In the genomic region with DNA sequence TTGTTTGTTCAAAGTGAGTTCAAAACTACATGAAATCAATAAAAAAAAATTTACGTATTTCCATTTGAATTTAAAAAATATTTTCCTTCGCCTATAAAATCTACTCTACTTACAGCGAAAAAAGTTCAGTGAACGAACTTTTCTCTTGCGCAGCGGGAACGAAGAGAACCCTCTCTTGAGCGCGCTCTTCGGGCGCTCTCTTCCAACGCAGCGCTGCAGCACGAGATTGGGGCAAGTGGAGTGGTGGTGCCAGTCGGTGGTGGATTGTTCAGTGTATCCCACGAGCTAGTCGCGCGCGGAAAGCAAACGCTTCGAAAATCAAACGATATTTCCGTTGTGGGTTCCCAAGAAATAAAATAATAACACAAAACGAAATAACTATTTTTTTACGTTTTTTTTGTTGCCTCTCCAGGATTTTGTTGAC, we compare ENCODE assay signal across 5 fruit fly cellular contexts.
A peak's percentile ranks its signal among the peaks of the same experiment; 100 is the strongest.
TF ChIP-seq lines count a peak whose summit lies in the region.

A gene (plus strand): TSS at position 272 of the 424 bp plus-strand sequence.

- peak; percentile 26 for TF ChIP-seq CTCF in whole organism, embryonic (GFP tag; optimal IDR thresholded peaks at IDR 0.05; lab: Kevin White, UChicago)

TF ChIP-seq in whole organism, 6 proteins besides CTCF, POLR2A, EP300 and RAD21:
- peak; percentile 53 to 92 for TF ChIP-seq EcR (GFP tag; optimal IDR thresholded peaks at IDR 0.05; lab: Kevin White, UChicago)
- peak; percentile 24 for TF ChIP-seq Dll (optimal IDR thresholded peaks at IDR 0.05; lab: Kevin White, UChicago)
- TF ChIP-seq pan (optimal IDR thresholded peaks at IDR 0.05; lab: Kevin White, UChicago) = no peak

TF ChIP-seq in whole organism, embryonic, 481 proteins besides CTCF, POLR2A, EP300 and RAD21 (continues in another document):
- TF ChIP-seq CG18764 (GFP tag; optimal IDR thresholded peaks at IDR 0.05; lab: Kevin White, UChicago) (no peak), ci (GFP tag; IDR thresholded peaks at IDR 0.05; lab: Robert Waterston, UW) (peak; percentile 47; the same call in 1 of the 3 replicates), CG3163 (GFP tag; optimal IDR thresholded peaks at IDR 0.05; lab: Kevin White, UChicago) (peak; percentile 99), Opbp (GFP tag; IDR thresholded peaks at IDR 0.05; lab: Robert Waterston, UW; ENCODE audit: partially characterized antibody) (0 out of 3 replicates have a peak, but pooled peaks have one; percentile 24), CG17612 (GFP tag; IDR thresholded peaks at IDR 0.05; lab: Robert Waterston, UW) (no peak), Hr3 (GFP tag; optimal IDR thresholded peaks at IDR 0.05; lab: Kevin White, UChicago) (no peak), rib (GFP tag; IDR thresholded peaks at IDR 0.05; lab: Robert Waterston, UW) (0 out of 2 replicates have a peak, but pooled peaks have one; percentile 14), sim (GFP tag; IDR thresholded peaks at IDR 0.05; lab: Robert Waterston, UW) (no peak), YL-1 (GFP tag; optimal IDR thresholded peaks at IDR 0.05; lab: Kevin White, UChicago) (no peak), sqz (GFP tag; optimal IDR thresholded peaks at IDR 0.05; lab: Kevin White, UChicago) (peak; percentile 32), Med (GFP tag; lab: Kevin White, UChicago) (peak; percentile 67), CG43689 (GFP tag; IDR thresholded peaks at IDR 0.05; lab: Robert Waterston, UW) (no peak), Ada2b (GFP tag; IDR thresholded peaks at IDR 0.05; lab: Robert Waterston, UW) (no peak), CG16815 (GFP tag; optimal IDR thresholded peaks at IDR 0.05; lab: Kevin White, UChicago) (no peak), Dip2 (GFP tag; IDR thresholded peaks at IDR 0.05; lab: Robert Waterston, UW) (no peak), Awh (GFP tag; IDR thresholded peaks at IDR 0.05; lab: Robert Waterston, UW) (no peak), CG12659 (GFP tag; optimal IDR thresholded peaks at IDR 0.05; lab: Kevin White, UChicago) (no peak), zf30C (GFP tag; optimal IDR thresholded peaks at IDR 0.05; lab: Kevin White, UChicago) (peak; percentile 28), CG14014 (GFP tag; IDR thresholded peaks at IDR 0.05; lab: Robert Waterston, UW) (no peak), unc-4 (GFP tag; IDR thresholded peaks at IDR 0.05; lab: Robert Waterston, UW; ENCODE audit: partially characterized antibody) (peak; percentile 37; the same call in 1 of the 2 replicates)

TF ChIP-seq in whole organism, prepupa, 60 proteins besides CTCF, POLR2A, EP300 and RAD21 (continues in another document):
- TF ChIP-seq Hr38 (GFP tag; optimal IDR thresholded peaks at IDR 0.05; lab: Kevin White, UChicago) (no peak), CG8632 (GFP tag; optimal IDR thresholded peaks at IDR 0.05; lab: Kevin White, UChicago) (no peak), fd85E (GFP tag; optimal IDR thresholded peaks at IDR 0.05; lab: Kevin White, UChicago) (no peak), cyc (GFP tag; optimal IDR thresholded peaks at IDR 0.05; lab: Kevin White, UChicago) (no peak), CG16779 (tag; optimal IDR thresholded peaks at IDR 0.05; lab: Kevin White, UChicago) (peak; percentile 19), CG8119 (GFP tag; IDR thresholded peaks at IDR 0.05; lab: Robert Waterston, UW) (peak; percentile 43; the same call in 2 of the 3 replicates), CG6163 (GFP tag; IDR thresholded peaks at IDR 0.05; lab: Robert Waterston, UW) (peak; percentile 28; the same call in 1 of the 3 replicates), CG8319 (GFP tag; optimal IDR thresholded peaks at IDR 0.05; lab: Kevin White, UChicago) (no peak), Eip78C (GFP tag; lab: Kevin White, UChicago) (peak; percentile 74), Gug (GFP tag; IDR thresholded peaks at IDR 0.05; lab: Robert Waterston, UW) (no peak), CG10669 (GFP tag; optimal IDR thresholded peaks at IDR 0.05; lab: Kevin White, UChicago) (no peak), CG11902 (GFP tag; optimal IDR thresholded peaks at IDR 0.05; lab: Kevin White, UChicago) (no peak), Ets96B (tag; optimal IDR thresholded peaks at IDR 0.05; lab: Kevin White, UChicago) (no peak), CG9139 (GFP tag; optimal IDR thresholded peaks at IDR 0.05; lab: Kevin White, UChicago) (peak; percentile 17), CG11762 (GFP tag; optimal IDR thresholded peaks at IDR 0.05; lab: Kevin White, UChicago; ENCODE audit: insufficient read depth) (no peak), net (GFP tag; optimal IDR thresholded peaks at IDR 0.05; lab: Kevin White, UChicago) (no peak), Smox (GFP tag; optimal IDR thresholded peaks at IDR 0.05; lab: Kevin White, UChicago) (peak; percentile 20), vri (GFP tag; optimal IDR thresholded peaks at IDR 0.05; lab: Kevin White, UChicago) (peak; percentile 54), Blimp-1 (GFP tag; optimal IDR thresholded peaks at IDR 0.05; lab: Kevin White, UChicago) (no peak), acj6 (GFP tag; optimal IDR thresholded peaks at IDR 0.05; lab: Kevin White, UChicago) (no peak), CG32006 (GFP tag; optimal IDR thresholded peaks at IDR 0.05; lab: Kevin White, UChicago) (no peak), CG3919 (GFP tag; optimal IDR thresholded peaks at IDR 0.05; lab: Kevin White, UChicago) (peak; percentile 25)

TF ChIP-seq in whole organism, pupa, 21 proteins besides CTCF, POLR2A, EP300 and RAD21:
- peak; percentile 66; the same call in 2 of the 3 replicates for TF ChIP-seq CG4496 (GFP tag; IDR thresholded peaks at IDR 0.05; lab: Robert Waterston, UW)
- TF ChIP-seq D1 (tag; optimal IDR thresholded peaks at IDR 0.05; lab: Kevin White, UChicago) = no peak
- TF ChIP-seq Ets98B (GFP tag; IDR thresholded peaks at IDR 0.05; lab: Robert Waterston, UW) = peak; percentile 59; the same call in 1 of the 2 replicates
- peak; percentile 30 for TF ChIP-seq CG8159 (tag; optimal IDR thresholded peaks at IDR 0.05; lab: Kevin White, UChicago)
- TF ChIP-seq CG34367 (tag; optimal IDR thresholded peaks at IDR 0.05; lab: Kevin White, UChicago) = no peak
- TF ChIP-seq CG15710 (tag; optimal IDR thresholded peaks at IDR 0.05; lab: Kevin White, UChicago) = no peak
- peak; percentile 4 for TF ChIP-seq Snoo (tag; optimal IDR thresholded peaks at IDR 0.05; lab: Kevin White, UChicago)
- no peak for TF ChIP-seq CG8301 (tag; optimal IDR thresholded peaks at IDR 0.05; lab: Kevin White, UChicago)
- peak; percentile 99 for TF ChIP-seq EcR (GFP tag; optimal IDR thresholded peaks at IDR 0.05; lab: Kevin White, UChicago)
- TF ChIP-seq CG14655 (GFP tag; optimal IDR thresholded peaks at IDR 0.05; lab: Kevin White, UChicago) = no peak
- peak; percentile 10 for TF ChIP-seq Pif1A (GFP tag; optimal IDR thresholded peaks at IDR 0.05; lab: Kevin White, UChicago)
- peak; percentile 64 for TF ChIP-seq CG12605 (GFP tag; IDR thresholded peaks at IDR 0.05; lab: Robert Waterston, UW)
- no peak for TF ChIP-seq CG10348 (GFP tag; IDR thresholded peaks at IDR 0.05; lab: Robert Waterston, UW)
- TF ChIP-seq CG13204 (GFP tag; optimal IDR thresholded peaks at IDR 0.05; lab: Kevin White, UChicago) = peak; percentile 26
- TF ChIP-seq CG32121 (GFP tag; IDR thresholded peaks at IDR 0.05; lab: Robert Waterston, UW) = peak; percentile 48; the same call in 1 of the 2 replicates
- no peak; the same call in 2 of the 3 replicates for TF ChIP-seq fd96Ca (GFP tag; IDR thresholded peaks at IDR 0.05; lab: Robert Waterston, UW)
- no peak for TF ChIP-seq rn (GFP tag; IDR thresholded peaks at IDR 0.05; lab: Robert Waterston, UW)
- TF ChIP-seq CG9948 (tag; optimal IDR thresholded peaks at IDR 0.05; lab: Kevin White, UChicago) = no peak
- no peak for TF ChIP-seq gl (tag; optimal IDR thresholded peaks at IDR 0.05; lab: Kevin White, UChicago)
- peak; percentile 28 for TF ChIP-seq Pif1B (GFP tag; optimal IDR thresholded peaks at IDR 0.05; lab: Kevin White, UChicago)
- TF ChIP-seq CG17806 (tag; optimal IDR thresholded peaks at IDR 0.05; lab: Kevin White, UChicago) = no peak

TF ChIP-seq in whole organism, wandering third instar larva, 38 proteins besides CTCF, POLR2A, EP300 and RAD21 (continues in another document):
- TF ChIP-seq ey (GFP tag; optimal IDR thresholded peaks at IDR 0.05; lab: Kevin White, UChicago) (no peak), br (GFP tag; optimal IDR thresholded peaks at IDR 0.05; lab: Kevin White, UChicago) (no peak), Myc (optimal IDR thresholded peaks at IDR 0.05; lab: Kevin White, UChicago) (no peak), foxo (GFP tag; optimal IDR thresholded peaks at IDR 0.05; lab: Kevin White, UChicago) (no peak), psq (GFP tag; optimal IDR thresholded peaks at IDR 0.05; lab: Kevin White, UChicago) (no peak), CrebA (GFP tag; optimal IDR thresholded peaks at IDR 0.05; lab: Kevin White, UChicago; ENCODE audit: borderline replicate concordance) (no peak), Jra (GFP tag; optimal IDR thresholded peaks at IDR 0.05; lab: Kevin White, UChicago) (no peak), Abd-B (GFP tag; optimal IDR thresholded peaks at IDR 0.05; lab: Kevin White, UChicago) (no peak), Mio (GFP tag; optimal IDR thresholded peaks at IDR 0.05; lab: Kevin White, UChicago) (no peak), fru (GFP tag; optimal IDR thresholded peaks at IDR 0.05; lab: Kevin White, UChicago) (no peak), Hr78 (GFP tag; optimal IDR thresholded peaks at IDR 0.05; lab: Kevin White, UChicago) (no peak), Hr83 (GFP tag; optimal IDR thresholded peaks at IDR 0.05; lab: Kevin White, UChicago; ENCODE audit: poor library complexity, severe bottlenecking) (peak; percentile 2), Dif (GFP tag; optimal IDR thresholded peaks at IDR 0.05; lab: Kevin White, UChicago; ENCODE audit: partially characterized antibody) (peak; percentile 78), Rel (GFP tag; optimal IDR thresholded peaks at IDR 0.05; lab: Kevin White, UChicago) (no peak), Rel (tag; optimal IDR thresholded peaks at IDR 0.05; lab: Kevin White, UChicago) (peak; percentile 16), rgr (GFP tag; optimal IDR thresholded peaks at IDR 0.05; lab: Kevin White, UChicago) (no peak), Vsx2 (GFP tag; optimal IDR thresholded peaks at IDR 0.05; lab: Kevin White, UChicago; ENCODE audit: partially characterized antibody) (no peak), Hnf4 (GFP tag; optimal IDR thresholded peaks at IDR 0.05; lab: Kevin White, UChicago) (no peak), pan (optimal IDR thresholded peaks at IDR 0.05; lab: Kevin White, UChicago) (no peak), woc (GFP tag; optimal IDR thresholded peaks at IDR 0.05; lab: Kevin White, UChicago) (no peak), CG9705 (GFP tag; optimal IDR thresholded peaks at IDR 0.05; lab: Kevin White, UChicago) (no peak), lola (GFP tag; optimal IDR thresholded peaks at IDR 0.05; lab: Kevin White, UChicago) (no peak), Dfd (GFP tag; optimal IDR thresholded peaks at IDR 0.05; lab: Kevin White, UChicago) (no peak), HLH106 (tag; optimal IDR thresholded peaks at IDR 0.05; lab: Kevin White, UChicago) (no peak), CG32264 (GFP tag; optimal IDR thresholded peaks at IDR 0.05; lab: Kevin White, UChicago) (no peak), dl (GFP tag; optimal IDR thresholded peaks at IDR 0.05; lab: Kevin White, UChicago; ENCODE audit: insufficient read depth in 1 of 2, partially characterized antibody in 2 of 2) (peak; percentile 79), Sp1 (GFP tag; optimal IDR thresholded peaks at IDR 0.05; lab: Kevin White, UChicago) (peak; percentile 34)
